Worm (Caenorhabditis elegans) whole organism, L4 larva: Measurements from ENCODE around the gene C52E2.4.

Source experiments
- F10B5.3 ChIP-seq: sonication (generic microtip); optimal IDR thresholded peaks from 2 replicates; lab custom pipeline; 2016; ENCODE audit warnings: mild to moderate bottlenecking, missing genetic modification characterization, missing compliant biosample characterization
- F26F4.8 ChIP-seq: fragments of 200-800 bp; sonication (Bioruptor generic); conservative IDR thresholded peaks from 2 replicates; pipeline ENCODE4 v1.3.6; 2022; ENCODE audit warnings: missing genetic modification characterization, missing compliant biosample characterization
- R02D3.7 ChIP-seq: fragments of 150-350 bp; sonication (generic microtip); optimal IDR thresholded peaks from 3 replicates; lab custom pipeline; 2014; ENCODE audit warnings: missing biosample characterization, missing genetic modification characterization
- T26A8.4 ChIP-seq: fragments of 200-800 bp; sonication (Bioruptor generic); IDR thresholded peaks from 2 replicates; pipeline ENCODE4 v1.3.6; 2022; ENCODE audit warnings: missing genetic modification characterization, missing compliant biosample characterization
- arid-1 ChIP-seq: fragments of 200-800 bp; sonication (Bioruptor generic); conservative IDR thresholded peaks from 2 replicates; pipeline ENCODE4 v1.3.6; 2022; ENCODE audit warnings: missing genetic modification reagents, missing genetic modification characterization, missing compliant biosample characterization
- ceh-28 ChIP-seq: fragments of 150-350 bp; optimal IDR thresholded peaks from 2 replicates; lab custom pipeline; 2014; ENCODE audit warnings: missing biosample characterization, missing genetic modification reagents, missing genetic modification characterization
- ceh-32 ChIP-seq: sonication (generic microtip); optimal IDR thresholded peaks from 2 replicates; lab custom pipeline; 2016; ENCODE audit warnings: mild to moderate bottlenecking, missing genetic modification characterization, missing compliant biosample characterization; ENCODE audit not compliant: poor library complexity
- ceh-44 ChIP-seq: fragments of 200-800 bp; sonication (Bioruptor generic); IDR thresholded peaks from 2 replicates; pipeline ENCODE4 v1.3.6; 2022; ENCODE audit warnings: missing genetic modification reagents, missing genetic modification characterization, missing compliant biosample characterization
- ces-1 ChIP-seq: fragments of 150-350 bp; sonication (generic microtip); optimal IDR thresholded peaks from 4 replicates; lab custom pipeline; 2014; ENCODE audit warnings: missing biosample characterization, missing genetic modification reagents, missing genetic modification characterization
- daf-12 ChIP-seq: fragments of 150-350 bp; optimal IDR thresholded peaks from 2 replicates; lab custom pipeline; 2014; ENCODE audit warnings: missing biosample characterization, missing genetic modification reagents, missing genetic modification characterization
- daf-16 ChIP-seq, 3 experiments: sonication (generic microtip); optimal IDR thresholded peaks; 2 replicates each; lab custom pipeline; 2016 to 2017; ENCODE audit warnings: missing genetic modification characterization in 3 of 3, missing genetic modification reagents in 3 of 3, mild to moderate bottlenecking in 2 of 3, missing compliant biosample characterization in 2 of 3, missing biosample characterization in 1 of 3, moderate library complexity in 1 of 3
- dmd-6 ChIP-seq: fragments of 200-800 bp; sonication (Bioruptor generic); IDR thresholded peaks from 2 replicates; pipeline ENCODE4 v1.3.6; 2022; ENCODE audit warnings: missing genetic modification reagents, missing genetic modification characterization, missing compliant biosample characterization
- duxl-1 ChIP-seq: sonication (generic microtip); optimal IDR thresholded peaks from 2 replicates; lab custom pipeline; 2016; ENCODE audit warnings: mild to moderate bottlenecking, missing genetic modification characterization, moderate library complexity, missing compliant biosample characterization; ENCODE audit not compliant: poor library complexity
- dve-1 ChIP-seq: sonication (generic microtip); optimal IDR thresholded peaks from 2 replicates; lab custom pipeline; 2017; ENCODE audit warnings: antibody characterized with exemption, mild to moderate bottlenecking, missing genetic modification characterization, missing compliant biosample characterization; ENCODE audit not compliant: insufficient read depth
- egl-27 ChIP-seq: sonication (generic microtip); optimal IDR thresholded peaks from 3 replicates; lab custom pipeline; 2017; ENCODE audit warnings: missing biosample characterization, missing genetic modification reagents, missing genetic modification characterization
- egl-43 ChIP-seq: fragments of 200-800 bp; sonication (Bioruptor generic); IDR thresholded peaks from 2 replicates; pipeline ENCODE4 v1.3.6; 2022; ENCODE audit warnings: missing genetic modification reagents, missing genetic modification characterization, missing compliant biosample characterization
- fos-1 ChIP-seq: fragments of 150-350 bp; optimal IDR thresholded peaks from 2 replicates; lab custom pipeline; 2014; ENCODE audit warnings: missing biosample characterization, missing genetic modification characterization
- gei-8 ChIP-seq: fragments of 200-800 bp; sonication (Bioruptor generic); optimal IDR thresholded peaks from 2 replicates; lab custom pipeline; 2018; ENCODE audit warnings: mild to moderate bottlenecking, missing genetic modification characterization, missing compliant biosample characterization
- hlh-30 ChIP-seq: sonication (generic microtip); optimal IDR thresholded peaks from 2 replicates; lab custom pipeline; 2017; ENCODE audit warnings: antibody characterized with exemption, mild to moderate bottlenecking, missing genetic modification characterization, missing compliant biosample characterization; ENCODE audit not compliant: insufficient read depth
- hmg-1.1 ChIP-seq: fragments of 200-800 bp; sonication (Bioruptor generic); IDR thresholded peaks from 2 replicates; pipeline ENCODE4 v1.3.6; 2022; ENCODE audit warnings: missing genetic modification reagents, missing genetic modification characterization, missing compliant biosample characterization
- jun-1 ChIP-seq: fragments of 150-350 bp; optimal IDR thresholded peaks from 2 replicates; lab custom pipeline; 2014; ENCODE audit warnings: missing biosample characterization, missing genetic modification reagents, missing genetic modification characterization
- lin-29 ChIP-seq: fragments of 200-800 bp; sonication (Bioruptor generic); IDR thresholded peaks from 2 replicates; pipeline ENCODE4 v1.3.6; 2022; ENCODE audit warnings: missing genetic modification reagents, missing genetic modification characterization, missing compliant biosample characterization
- lir-3 ChIP-seq: sonication (generic microtip); optimal IDR thresholded peaks from 2 replicates; lab custom pipeline; 2016; ENCODE audit warnings: mild to moderate bottlenecking, missing genetic modification characterization, missing compliant biosample characterization
- mdt-29 ChIP-seq: fragments of 200-800 bp; sonication (Bioruptor generic); IDR thresholded peaks from 2 replicates; pipeline ENCODE4 v1.3.6; 2022; ENCODE audit warnings: missing genetic modification reagents, missing genetic modification characterization, missing compliant biosample characterization
- mes-2 ChIP-seq: sonication (generic microtip); optimal IDR thresholded peaks from 2 replicates; lab custom pipeline; 2016; ENCODE audit warnings: missing genotype, mild to moderate bottlenecking, missing genetic modification characterization, missing compliant biosample characterization; ENCODE audit not compliant: poor library complexity, severe bottlenecking
- mxl-3 ChIP-seq: fragments of 200-800 bp; sonication (Bioruptor generic); optimal IDR thresholded peaks from 2 replicates; lab custom pipeline; 2018; ENCODE audit warnings: mild to moderate bottlenecking, missing genetic modification characterization, missing compliant biosample characterization
- nhr-10 ChIP-seq: fragments of 150-350 bp; optimal IDR thresholded peaks from 2 replicates; lab custom pipeline; 2014; ENCODE audit warnings: missing biosample characterization, missing genetic modification characterization
- nhr-111 ChIP-seq: fragments of 200-800 bp; sonication (Bioruptor generic); optimal IDR thresholded peaks from 2 replicates; lab custom pipeline; 2018; ENCODE audit warnings: mild to moderate bottlenecking, missing genetic modification characterization, missing compliant biosample characterization
- nhr-237 ChIP-seq: sonication (generic microtip); optimal IDR thresholded peaks from 2 replicates; lab custom pipeline; 2017; ENCODE audit warnings: missing biosample characterization, missing genetic modification characterization
- nhr-28 ChIP-seq: fragments of 150-350 bp; optimal IDR thresholded peaks from 2 replicates; lab custom pipeline; 2014; ENCODE audit warnings: missing biosample characterization, missing genetic modification characterization
- nhr-42 ChIP-seq: fragments of 200-800 bp; sonication (Bioruptor generic); IDR thresholded peaks from 2 replicates; pipeline ENCODE4 v1.3.6; 2022; ENCODE audit warnings: missing genetic modification characterization, missing compliant biosample characterization
- php-3 ChIP-seq: fragments of 200-800 bp; sonication (Bioruptor generic); IDR thresholded peaks from 2 replicates; pipeline ENCODE4 v1.3.6; 2022; ENCODE audit warnings: missing genetic modification reagents, missing genetic modification characterization, missing compliant biosample characterization
- pqm-1 ChIP-seq: sonication (generic microtip); optimal IDR thresholded peaks from 2 replicates; lab custom pipeline; 2017; ENCODE audit warnings: missing biosample characterization, missing genetic modification characterization
- saeg-2 ChIP-seq: fragments of 200-800 bp; sonication (Bioruptor generic); IDR thresholded peaks from 2 replicates; pipeline ENCODE4 v1.3.6; 2022; ENCODE audit warnings: missing genetic modification reagents, missing genetic modification characterization, missing compliant biosample characterization
- skn-1 ChIP-seq: fragments of 150-350 bp; optimal IDR thresholded peaks from 2 replicates; lab custom pipeline; 2014; ENCODE audit warnings: missing biosample characterization, missing genetic modification characterization
- spr-1 ChIP-seq: sonication (generic microtip); optimal IDR thresholded peaks from 2 replicates; lab custom pipeline; 2016; ENCODE audit warnings: mild to moderate bottlenecking, missing genetic modification characterization, missing compliant biosample characterization
- spr-3 ChIP-seq: fragments of 200-800 bp; sonication (Bioruptor generic); optimal IDR thresholded peaks from 2 replicates; lab custom pipeline; 2018; ENCODE audit warnings: mild to moderate bottlenecking, missing genetic modification characterization, missing compliant biosample characterization
- unc-130 ChIP-seq: sonication (generic microtip); optimal IDR thresholded peaks from 2 replicates; lab custom pipeline; 2016; ENCODE audit warnings: missing genetic modification reagents, missing genetic modification characterization, missing compliant biosample characterization
- vab-7 ChIP-seq: fragments of 200-800 bp; sonication (Bioruptor generic); IDR thresholded peaks from 2 replicates; pipeline ENCODE4 v1.3.6; 2022; ENCODE audit warnings: missing genetic modification reagents, missing genetic modification characterization, missing compliant biosample characterization
- zag-1 ChIP-seq: fragments of 150-350 bp; optimal IDR thresholded peaks from 2 replicates; lab custom pipeline; 2014; ENCODE audit warnings: missing biosample characterization, missing genetic modification characterization
- zfp-3 ChIP-seq: fragments of 200-800 bp; sonication (Bioruptor generic); conservative IDR thresholded peaks from 2 replicates; pipeline ENCODE4 v1.3.6; 2022; ENCODE audit warnings: missing genetic modification reagents, missing genetic modification characterization, missing compliant biosample characterization
- zip-2 ChIP-seq: fragments of 150-350 bp; optimal IDR thresholded peaks from 2 replicates; lab custom pipeline; 2014; ENCODE audit warnings: missing biosample characterization, missing genetic modification characterization

The C52E2.4 gene

DNA sequence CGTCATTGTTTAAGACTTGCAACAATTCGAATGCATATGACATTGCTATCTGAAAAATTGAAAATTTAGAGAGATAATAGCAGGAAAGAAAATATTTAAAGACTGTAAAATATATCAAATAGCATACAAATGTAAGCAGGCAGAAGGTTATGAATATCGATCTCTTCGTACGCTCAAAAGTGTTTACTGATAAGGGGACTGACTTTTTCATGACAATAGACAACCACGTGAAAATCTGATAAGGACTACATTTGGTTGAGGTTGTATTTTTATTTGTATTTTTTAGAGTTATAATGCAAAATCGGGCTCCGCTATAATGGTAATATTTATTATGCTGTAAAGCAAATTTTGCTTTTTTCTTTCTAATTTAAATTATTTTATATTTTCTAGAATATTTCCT is at the start of gene C52E2.4, which contains the start of gene C52E2.5:
C52E2.4 (plus strand) TSS at position 252 of the 400 bp plus-strand sequence.
C52E2.5 (minus strand) TSS at position 43 of the 400 bp plus-strand sequence.
- TF ChIP-seq daf-12 (tag; lab: Kevin White, UChicago) (no peak), hlh-30 (peak; percentile 33), R02D3.7 (no peak), dve-1 (tag; lab: Kevin White, UChicago) (peak; percentile 58), zip-2 (tag; lab: Kevin White, UChicago) (no peak), dmd-6 (peak; percentile 64), nhr-237 (tag; lab: Kevin White, UChicago) (no peak), nhr-28 (tag; lab: Kevin White, UChicago) (peak; percentile 82), pqm-1 (tag; lab: Kevin White, UChicago) (peak; percentile 87), zfp-3 (no peak), mdt-29 (GFP tag; lab: Robert Waterston, UW) (no peak), duxl-1 (peak; percentile 49), php-3 (GFP tag; lab: Robert Waterston, UW) (0 out of 2 replicates have a peak, but pooled peaks have one; percentile 29), F10B5.3 (no peak), daf-16 (GFP tag; optimal IDR thresholded peaks at IDR 0.05; lab: Kevin White, UChicago) (no peak), daf-16 (tag; optimal IDR thresholded peaks at IDR 0.05; lab: Kevin White, UChicago) (peak; percentile 96), gei-8 (GFP tag; lab: Kevin White, UChicago) (no peak)

DNA sequence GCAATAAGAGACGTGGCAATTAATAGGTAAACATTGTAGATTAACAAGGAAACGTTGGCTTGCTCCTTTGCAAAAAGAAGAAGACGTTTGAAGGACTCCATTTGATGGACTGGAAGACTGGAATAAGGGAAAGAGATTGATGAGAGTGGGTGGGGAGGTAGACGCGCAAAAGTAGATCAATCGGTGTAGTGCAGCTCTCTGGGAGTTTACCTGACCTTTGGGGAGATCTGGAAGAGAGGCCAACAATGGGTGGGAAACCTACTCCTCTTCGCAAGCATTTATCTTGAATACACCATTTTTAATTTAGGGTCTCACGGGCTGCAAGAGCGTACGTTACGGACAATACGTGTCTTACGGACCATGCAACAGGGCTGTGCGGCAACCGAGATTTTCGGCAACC is 36.6 kb upstream of the C52E2.4 start, which contains the start of gene C08F1.12:
C08F1.12 (minus strand) TSS at position 101 of the 400 bp plus-strand sequence.
- TF ChIP-seq zfp-3 (no peak), hmg-1.1 (GFP tag; lab: Robert Waterston, UW) (no peak), nhr-111 (GFP tag; lab: Kevin White, UChicago) (no peak), skn-1 (tag; lab: Kevin White, UChicago) (no peak), spr-1 (no peak), ceh-32 (tag; lab: Kevin White, UChicago) (no peak), nhr-42 (no peak), nhr-28 (tag; lab: Kevin White, UChicago) (no peak), unc-130 (GFP tag; lab: Kevin White, UChicago) (no peak), zag-1 (no peak), egl-43 (no peak), gei-8 (GFP tag; lab: Kevin White, UChicago) (no peak), vab-7 (no peak), egl-27 (tag; lab: Kevin White, UChicago) (no peak), nhr-10 (tag; lab: Kevin White, UChicago) (no peak), daf-12 (tag; lab: Kevin White, UChicago) (no peak), mxl-3 (GFP tag; lab: Kevin White, UChicago) (no peak)

DNA sequence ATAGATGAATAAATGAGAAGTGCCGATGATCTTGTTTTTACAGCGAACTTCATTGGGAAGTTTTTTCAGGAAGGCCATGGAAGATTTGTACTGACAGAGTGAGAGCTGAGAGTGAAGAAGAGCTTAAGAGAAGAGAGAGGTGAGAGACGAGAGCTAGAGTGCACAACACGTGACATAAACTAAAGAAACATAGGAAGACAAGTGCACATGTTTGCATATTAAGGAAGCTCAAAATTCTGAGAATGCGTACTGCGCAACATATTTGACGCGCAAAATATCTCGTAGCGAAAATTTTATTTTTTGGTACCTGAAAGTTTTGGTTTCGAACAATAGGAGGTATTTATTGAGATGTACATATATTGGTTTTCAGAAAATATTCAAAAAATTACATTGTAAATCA is 34.7 kb upstream of the C52E2.4 start, which contains the start of gene C08F1.8:
C08F1.8 (minus strand) TSS at position 101 of the 400 bp plus-strand sequence.
- TF ChIP-seq mes-2 (tag; lab: Kevin White, UChicago) (no peak), pqm-1 (tag; lab: Kevin White, UChicago) (no peak), egl-27 (tag; lab: Kevin White, UChicago) (no peak), lin-29 (no peak), ceh-44 (GFP tag; lab: Robert Waterston, UW) (no peak), arid-1 (no peak), F26F4.8 (GFP tag; lab: Robert Waterston, UW) (no peak), ceh-28 (tag; lab: Kevin White, UChicago) (no peak), saeg-2 (no peak), spr-3 (GFP tag; lab: Kevin White, UChicago) (no peak), fos-1 (tag; lab: Kevin White, UChicago) (no peak), nhr-28 (tag; lab: Kevin White, UChicago) (no peak), T26A8.4 (GFP tag; lab: Robert Waterston, UW) (no peak), gei-8 (GFP tag; lab: Kevin White, UChicago) (no peak), jun-1 (tag; lab: Kevin White, UChicago) (no peak), lir-3 (tag; lab: Kevin White, UChicago) (no peak), zip-2 (tag; lab: Kevin White, UChicago) (no peak), unc-130 (GFP tag; lab: Kevin White, UChicago) (no peak), ces-1 (GFP tag; lab: Kevin White, UChicago) (no peak)
- TF ChIP-seq, all 104 proteins: peak for 0
